Worm (Caenorhabditis elegans) whole organism, early embryonic: ENCODE data around the gene abcf-1.

Source experiments
- B0310.2 ChIP-seq: sonication (generic microtip); optimal IDR thresholded peaks from 2 replicates; lab custom pipeline; 2016; ENCODE audit warnings: mild to moderate bottlenecking, missing genetic modification characterization, missing compliant biosample characterization
- F13C5.2 ChIP-seq: sonication (generic microtip); optimal IDR thresholded peaks from 2 replicates; lab custom pipeline; 2017; ENCODE audit warnings: mild to moderate bottlenecking, missing genetic modification characterization, inconsistent platforms, missing compliant biosample characterization
- aly-1 ChIP-seq: sonication (generic microtip); optimal IDR thresholded peaks from 2 replicates; lab custom pipeline; 2016; ENCODE audit warnings: missing genetic modification characterization, missing compliant biosample characterization
- ama-1 ChIP-seq: fragments of 150-350 bp; optimal IDR thresholded peaks from 2 replicates; lab custom pipeline; 2014
- ceh-13 ChIP-seq: fragments of 200-800 bp; sonication (Bioruptor generic); optimal IDR thresholded peaks from 2 replicates; lab custom pipeline; 2018; ENCODE audit warnings: mild to moderate bottlenecking, missing genetic modification characterization, missing compliant biosample characterization
- ceh-36 ChIP-seq: sonication (generic microtip); optimal IDR thresholded peaks from 2 replicates; lab custom pipeline; 2016; ENCODE audit warnings: missing genetic modification characterization, inconsistent platforms, missing compliant biosample characterization
- ets-7 ChIP-seq: sonication (generic microtip); optimal IDR thresholded peaks from 2 replicates; lab custom pipeline; 2016; ENCODE audit warnings: missing genotype, missing genetic modification characterization, missing compliant biosample characterization
- hmbx-1 ChIP-seq: sonication (generic microtip); optimal IDR thresholded peaks from 2 replicates; lab custom pipeline; 2016; ENCODE audit warnings: mild to moderate bottlenecking, missing genetic modification characterization, missing compliant biosample characterization
- hmg-4 ChIP-seq: fragments of 200-800 bp; sonication (Bioruptor generic); optimal IDR thresholded peaks from 2 replicates; lab custom pipeline; 2018; ENCODE audit warnings: mild to moderate bottlenecking, missing genetic modification characterization, missing compliant biosample characterization
- hnd-1 ChIP-seq: sonication (generic microtip); optimal IDR thresholded peaks from 2 replicates; lab custom pipeline; 2016; ENCODE audit warnings: missing genetic modification characterization, missing compliant biosample characterization
- scrt-1 ChIP-seq: fragments of 200-800 bp; sonication (Bioruptor generic); IDR thresholded peaks from 2 replicates; pipeline ENCODE4 v1.3.6; 2022; ENCODE audit warnings: missing genetic modification characterization, missing compliant biosample characterization
- tra-4 ChIP-seq: sonication (generic microtip); optimal IDR thresholded peaks from 2 replicates; lab custom pipeline; 2017; ENCODE audit warnings: missing genetic modification characterization, missing compliant biosample characterization

DNA sequence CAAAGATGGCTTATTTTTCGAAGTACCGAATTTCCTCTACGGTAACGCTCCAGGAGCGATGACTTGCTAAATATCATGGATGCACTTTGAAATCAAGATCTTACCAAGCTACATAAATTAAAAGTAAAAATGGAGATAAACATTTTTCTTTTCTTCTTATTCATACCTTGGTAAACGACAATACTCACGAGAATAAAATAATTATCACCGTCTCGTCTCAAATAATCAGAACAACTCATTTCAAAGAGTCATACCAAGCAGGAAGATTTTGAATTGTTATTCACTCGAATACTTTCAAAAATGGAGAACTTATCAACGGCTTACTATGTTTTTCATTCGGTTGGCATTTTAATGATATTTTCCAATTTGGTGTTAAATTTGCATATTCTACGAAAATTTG, 40.1 kb upstream of the abcf-1 start, which contains the start of gene srbc-45:
- TF ChIP-seq ama-1 (no peak), F13C5.2 (tag; lab: Kevin White, UChicago) (no peak), hmbx-1 (tag; lab: Kevin White, UChicago) (no peak), aly-1 (tag; lab: Kevin White, UChicago) (no peak), scrt-1 (no peak), ceh-36 (no peak), ceh-13 (GFP tag; lab: Kevin White, UChicago) (no peak), tra-4 (tag; lab: Kevin White, UChicago) (no peak), hnd-1 (no peak), B0310.2 (tag; lab: Kevin White, UChicago) (no peak), hmg-4 (GFP tag; lab: Kevin White, UChicago) (no peak), ets-7 (tag; lab: Kevin White, UChicago) (no peak)
